Worm (Caenorhabditis elegans) whole organism, late embryonic: ENCODE measurements around the gene F53F4.2.

Source experiments
- C08G9.2 ChIP-seq: sonication (generic microtip); optimal IDR thresholded peaks from 2 replicates; lab custom pipeline; 2016; ENCODE audit warnings: mild to moderate bottlenecking, missing genetic modification characterization, moderate library complexity, missing compliant biosample characterization
- C38D4.7 ChIP-seq: fragments of 200-800 bp; sonication (Bioruptor generic); optimal IDR thresholded peaks from 2 replicates; lab custom pipeline; 2018; ENCODE audit warnings: mild to moderate bottlenecking, missing genetic modification characterization, moderate library complexity, missing compliant biosample characterization
- F13H6.1 ChIP-seq: sonication (generic microtip); optimal IDR thresholded peaks from 2 replicates; lab custom pipeline; 2016; ENCODE audit warnings: missing genetic modification characterization, missing compliant biosample characterization
- ahr-1 ChIP-seq: sonication (generic microtip); optimal IDR thresholded peaks from 2 replicates; lab custom pipeline; 2016; ENCODE audit warnings: missing genetic modification characterization, missing compliant biosample characterization
- ama-1 ChIP-seq: fragments of 150-350 bp; optimal IDR thresholded peaks from 2 replicates; lab custom pipeline; 2014
- ceh-14 ChIP-seq: sonication (generic microtip); optimal IDR thresholded peaks from 2 replicates; lab custom pipeline; 2016; ENCODE audit warnings: missing genotype, missing genetic modification characterization, missing compliant biosample characterization
- ceh-18 ChIP-seq: sonication (generic microtip); optimal IDR thresholded peaks from 2 replicates; lab custom pipeline; 2016; ENCODE audit warnings: missing genetic modification characterization, missing compliant biosample characterization
- ceh-19 ChIP-seq: fragments of 200-800 bp; sonication (Bioruptor generic); optimal IDR thresholded peaks from 2 replicates; lab custom pipeline; 2018; ENCODE audit warnings: mild to moderate bottlenecking, missing genetic modification characterization, missing compliant biosample characterization
- ceh-2 ChIP-seq: sonication (generic microtip); optimal IDR thresholded peaks from 2 replicates; lab custom pipeline; 2016; ENCODE audit warnings: missing genotype, missing genetic modification characterization, missing compliant biosample characterization
- ceh-22 ChIP-seq: sonication (generic microtip); optimal IDR thresholded peaks from 2 replicates; lab custom pipeline; 2017; ENCODE audit warnings: missing biosample characterization, missing genetic modification characterization
- ceh-24 ChIP-seq: sonication (generic microtip); optimal IDR thresholded peaks from 2 replicates; lab custom pipeline; 2016; ENCODE audit warnings: mild to moderate bottlenecking, missing genetic modification characterization, missing compliant biosample characterization
- ceh-30 ChIP-seq: fragments of 150-350 bp; optimal IDR thresholded peaks from 2 replicates; lab custom pipeline; 2014; ENCODE audit warnings: missing biosample characterization, missing genetic modification characterization
- ceh-31 ChIP-seq: sonication (generic microtip); optimal IDR thresholded peaks from 2 replicates; lab custom pipeline; 2016; ENCODE audit warnings: missing genetic modification characterization, missing compliant biosample characterization
- ceh-34 ChIP-seq: sonication (generic microtip); optimal IDR thresholded peaks from 2 replicates; lab custom pipeline; 2016; ENCODE audit warnings: mild to moderate bottlenecking, missing genetic modification characterization, missing compliant biosample characterization
- ceh-48 ChIP-seq: sonication (generic microtip); optimal IDR thresholded peaks from 2 replicates; lab custom pipeline; 2016; ENCODE audit warnings: missing genetic modification characterization, inconsistent platforms, missing compliant biosample characterization
- ceh-6 ChIP-seq: fragments of 200-800 bp; sonication (Bioruptor generic); optimal IDR thresholded peaks from 2 replicates; lab custom pipeline; 2018; ENCODE audit warnings: mild to moderate bottlenecking, missing genetic modification characterization, missing compliant biosample characterization
- che-1 ChIP-seq: sonication (generic microtip); optimal IDR thresholded peaks from 2 replicates; lab custom pipeline; 2016; ENCODE audit warnings: mild to moderate bottlenecking, missing genetic modification characterization, missing compliant biosample characterization
- dmd-4 ChIP-seq: sonication (generic microtip); optimal IDR thresholded peaks from 2 replicates; lab custom pipeline; 2016; ENCODE audit warnings: borderline replicate concordance, missing genetic modification characterization, missing compliant biosample characterization
- dve-1 ChIP-seq: sonication (generic microtip); optimal IDR thresholded peaks from 2 replicates; lab custom pipeline; 2017; ENCODE audit warnings: antibody characterized with exemption, mild to moderate bottlenecking, missing genetic modification characterization, missing compliant biosample characterization
- elt-2 ChIP-seq: sonication (generic microtip); optimal IDR thresholded peaks from 2 replicates; lab custom pipeline; 2016; ENCODE audit warnings: missing genetic modification reagents, missing genetic modification characterization, missing compliant biosample characterization
- ets-4 ChIP-seq: sonication (generic microtip); optimal IDR thresholded peaks from 2 replicates; lab custom pipeline; 2016; ENCODE audit warnings: missing genetic modification characterization, missing compliant biosample characterization
- eyg-1 ChIP-seq: sonication (generic microtip); optimal IDR thresholded peaks from 2 replicates; lab custom pipeline; 2016; ENCODE audit warnings: missing genotype, missing genetic modification characterization, missing compliant biosample characterization
- fax-1 ChIP-seq: sonication (generic microtip); optimal IDR thresholded peaks from 2 replicates; lab custom pipeline; 2016; ENCODE audit warnings: missing genotype, missing genetic modification characterization, missing compliant biosample characterization
- fkh-10 ChIP-seq: fragments of 150-350 bp; optimal IDR thresholded peaks from 2 replicates; lab custom pipeline; 2014; ENCODE audit warnings: missing biosample characterization, missing genetic modification reagents, missing genetic modification characterization
- fkh-6 ChIP-seq: sonication (generic microtip); optimal IDR thresholded peaks from 2 replicates; lab custom pipeline; 2016; ENCODE audit warnings: missing genetic modification characterization, missing compliant biosample characterization
- gmeb-2 ChIP-seq: sonication (generic microtip); optimal IDR thresholded peaks from 2 replicates; lab custom pipeline; 2016; ENCODE audit warnings: missing genetic modification characterization, inconsistent platforms, missing compliant biosample characterization
- hlh-13 ChIP-seq: fragments of 200-800 bp; sonication (Bioruptor generic); optimal IDR thresholded peaks from 2 replicates; lab custom pipeline; 2018; ENCODE audit warnings: mild to moderate bottlenecking, missing genetic modification characterization, missing compliant biosample characterization
- hlh-15 ChIP-seq: sonication (generic microtip); optimal IDR thresholded peaks from 2 replicates; lab custom pipeline; 2016; ENCODE audit warnings: missing genetic modification characterization, missing compliant biosample characterization
- hlh-6 ChIP-seq: sonication (generic microtip); optimal IDR thresholded peaks from 2 replicates; lab custom pipeline; 2016; ENCODE audit warnings: missing genotype, missing genetic modification characterization, missing compliant biosample characterization
- hlh-8 ChIP-seq: sonication (generic microtip); optimal IDR thresholded peaks from 2 replicates; lab custom pipeline; 2016; ENCODE audit warnings: missing genotype, missing genetic modification characterization, missing compliant biosample characterization
- lim-6 ChIP-seq: sonication (generic microtip); optimal IDR thresholded peaks from 2 replicates; lab custom pipeline; 2016; ENCODE audit warnings: missing genetic modification characterization, missing compliant biosample characterization
- lin-11 ChIP-seq: fragments of 200-800 bp; sonication (Bioruptor generic); optimal IDR thresholded peaks from 2 replicates; lab custom pipeline; 2018; ENCODE audit warnings: mild to moderate bottlenecking, missing genetic modification characterization, missing compliant biosample characterization
- mec-3 ChIP-seq: sonication (generic microtip); optimal IDR thresholded peaks from 2 replicates; lab custom pipeline; 2016; ENCODE audit warnings: borderline replicate concordance, missing genetic modification characterization, missing compliant biosample characterization
- nfya-1 ChIP-seq: sonication (generic microtip); optimal IDR thresholded peaks from 2 replicates; lab custom pipeline; 2017; ENCODE audit warnings: missing genetic modification characterization, mild to moderate bottlenecking, missing compliant biosample characterization, antibody characterized with exemption, moderate library complexity
- nhr-232 ChIP-seq: sonication (generic microtip); optimal IDR thresholded peaks from 2 replicates; lab custom pipeline; 2016; ENCODE audit warnings: missing genetic modification characterization, missing compliant biosample characterization
- npax-4 ChIP-seq: sonication (generic microtip); optimal IDR thresholded peaks from 2 replicates; lab custom pipeline; 2016; ENCODE audit warnings: missing genetic modification characterization, missing compliant biosample characterization
- odd-2 ChIP-seq: sonication (generic microtip); optimal IDR thresholded peaks from 2 replicates; lab custom pipeline; 2017; ENCODE audit warnings: antibody characterized with exemption, mild to moderate bottlenecking, missing genetic modification characterization, missing compliant biosample characterization
- pag-3 ChIP-seq: sonication (generic microtip); optimal IDR thresholded peaks from 2 replicates; lab custom pipeline; 2016; ENCODE audit warnings: missing compliant biosample characterization, missing genetic modification characterization, borderline replicate concordance
- pha-4 ChIP-seq: fragments of 150-350 bp; optimal IDR thresholded peaks from 2 replicates; lab custom pipeline; 2018; ENCODE audit warnings: missing biosample characterization, missing genetic modification reagents, missing genetic modification characterization
- pqm-1 ChIP-seq: sonication (generic microtip); optimal IDR thresholded peaks from 2 replicates; lab custom pipeline; 2016; ENCODE audit warnings: missing genetic modification characterization, missing compliant biosample characterization
- pros-1 ChIP-seq: fragments of 150-350 bp; optimal IDR thresholded peaks from 2 replicates; lab custom pipeline; 2014; ENCODE audit warnings: missing biosample characterization, missing genetic modification reagents, missing genetic modification characterization
- ref-2 ChIP-seq: sonication (generic microtip); optimal IDR thresholded peaks from 2 replicates; lab custom pipeline; 2016; ENCODE audit warnings: missing genetic modification characterization, missing compliant biosample characterization
- rnt-1 ChIP-seq: sonication (generic microtip); optimal IDR thresholded peaks from 2 replicates; lab custom pipeline; 2016; ENCODE audit warnings: missing genetic modification characterization, missing compliant biosample characterization
- sox-4 ChIP-seq: sonication (generic microtip); optimal IDR thresholded peaks from 2 replicates; lab custom pipeline; 2017; ENCODE audit warnings: mild to moderate bottlenecking, missing genetic modification characterization, inconsistent platforms, missing compliant biosample characterization
- syd-9 ChIP-seq: sonication (generic microtip); optimal IDR thresholded peaks from 2 replicates; lab custom pipeline; 2016; ENCODE audit warnings: mild to moderate bottlenecking, missing genetic modification characterization, moderate library complexity, missing compliant biosample characterization
- tbx-2 ChIP-seq: sonication (generic microtip); optimal IDR thresholded peaks from 2 replicates; lab custom pipeline; 2016; ENCODE audit warnings: missing genetic modification characterization, missing compliant biosample characterization
- tbx-7 ChIP-seq: sonication (generic microtip); optimal IDR thresholded peaks from 2 replicates; lab custom pipeline; 2016; ENCODE audit warnings: missing genotype, missing genetic modification characterization, missing compliant biosample characterization
- ttx-3 ChIP-seq: sonication (generic microtip); optimal IDR thresholded peaks from 2 replicates; lab custom pipeline; 2016; ENCODE audit warnings: missing genetic modification reagents, missing genetic modification characterization, missing compliant biosample characterization
- unc-42 ChIP-seq: sonication (generic microtip); optimal IDR thresholded peaks from 2 replicates; lab custom pipeline; 2016; ENCODE audit warnings: missing genotype, missing genetic modification characterization, missing compliant biosample characterization
- unc-55 ChIP-seq: sonication (generic microtip); optimal IDR thresholded peaks from 2 replicates; lab custom pipeline; 2017; ENCODE audit warnings: missing biosample characterization, missing genetic modification reagents, missing genetic modification characterization
- unc-86 ChIP-seq: sonication (generic microtip); optimal IDR thresholded peaks from 2 replicates; lab custom pipeline; 2016; ENCODE audit warnings: missing genetic modification characterization, missing compliant biosample characterization
- zip-5 ChIP-seq: sonication (generic microtip); optimal IDR thresholded peaks from 2 replicates; lab custom pipeline; 2016; ENCODE audit warnings: missing genetic modification characterization, missing compliant biosample characterization
- ztf-16 ChIP-seq: sonication (generic microtip); optimal IDR thresholded peaks from 2 replicates; lab custom pipeline; 2017; ENCODE audit warnings: missing genetic modification characterization, missing compliant biosample characterization

Gene F53F4.2

DNA sequence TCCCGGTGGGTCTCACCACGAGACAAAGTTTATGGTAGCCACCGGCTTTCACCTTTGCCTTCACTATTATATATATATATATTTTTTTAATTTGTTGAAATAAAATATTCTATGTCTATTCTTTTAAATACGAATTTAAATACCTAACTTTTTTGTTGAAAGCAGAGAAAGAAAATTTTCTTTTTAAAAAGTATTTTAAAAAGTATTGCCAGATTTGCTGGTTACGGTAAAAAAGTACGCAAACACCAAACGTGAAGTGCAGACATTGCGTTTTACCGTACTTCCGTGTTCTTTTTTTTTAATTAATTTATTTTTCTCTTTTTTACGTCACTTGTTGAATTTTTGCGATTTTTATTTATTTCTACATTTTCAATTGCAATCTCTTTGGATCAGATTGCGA, 29.4 kb downstream of the F53F4.2 start, which contains the start of gene C56A3.8:
Gene C56A3.8 (plus strand): TSS at position 301 of the 400 bp plus-strand sequence.
- TF ChIP-seq pag-3, result no peak

DNA sequence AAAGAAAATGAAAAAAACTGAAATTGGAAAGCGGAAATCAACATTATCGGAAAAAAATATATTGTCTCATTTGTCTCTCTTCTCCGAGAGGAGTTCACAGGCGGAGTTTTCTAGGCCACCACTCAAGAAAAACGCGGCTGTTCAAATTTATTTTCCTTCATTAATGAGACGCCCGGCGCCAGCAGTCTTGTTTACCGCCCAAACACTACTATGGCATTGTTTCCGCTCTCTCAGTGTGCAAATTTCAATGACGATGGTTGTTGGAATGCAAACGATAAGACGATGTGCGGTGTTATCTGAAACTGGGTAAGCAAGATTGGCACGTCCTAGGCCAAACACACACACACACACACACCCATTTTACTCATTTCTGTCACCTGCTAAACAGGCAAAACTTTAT, 32.6 kb downstream of the F53F4.2 start, which contains the start of gene cav-2:
Gene cav-2 (plus strand): TSS at position 359 of the 400 bp plus-strand sequence.
- TF ChIP-seq sox-4 (tag; lab: Kevin White, UChicago), result no peak
- TF ChIP-seq ztf-16, result no peak
- no peak for TF ChIP-seq ceh-24 (tag; lab: Kevin White, UChicago)
- TF ChIP-seq hlh-15, result no peak
- peak; percentile 48 for TF ChIP-seq ceh-18 (tag; lab: Kevin White, UChicago)
- TF ChIP-seq ceh-22, result no peak
- TF ChIP-seq dve-1 (tag; lab: Kevin White, UChicago), result peak; percentile 1
- TF ChIP-seq tbx-7 (tag; lab: Kevin White, UChicago), result peak; percentile 86
- TF ChIP-seq elt-2 (tag; lab: Kevin White, UChicago), result peak; percentile 81
- TF ChIP-seq ceh-2 (tag; lab: Kevin White, UChicago), result peak; percentile 91
- TF ChIP-seq pros-1 (tag; lab: Kevin White, UChicago), result no peak
- no peak for TF ChIP-seq lim-6 (tag; lab: Kevin White, UChicago)
- TF ChIP-seq unc-55 (GFP tag; lab: Kevin White, UChicago), result no peak
- peak; percentile 55 for TF ChIP-seq hlh-8 (tag; lab: Kevin White, UChicago)
- TF ChIP-seq ceh-34 (tag; lab: Kevin White, UChicago), result peak; percentile 46
- peak; percentile 26 for TF ChIP-seq nfya-1 (tag; lab: Kevin White, UChicago)
- no peak for TF ChIP-seq ceh-6
- peak; percentile 57 for TF ChIP-seq F13H6.1 (tag; lab: Kevin White, UChicago)
- peak; percentile 83 for TF ChIP-seq ets-4 (tag; lab: Kevin White, UChicago)
- peak; percentile 10 for TF ChIP-seq eyg-1 (tag; lab: Kevin White, UChicago)
- TF ChIP-seq fax-1 (tag; lab: Kevin White, UChicago), result peak; percentile 41
- TF ChIP-seq fkh-10 (GFP tag; lab: Kevin White, UChicago), result no peak
- TF ChIP-seq pqm-1 (tag; lab: Kevin White, UChicago), result peak; percentile 86
- peak; percentile 41 for TF ChIP-seq fkh-6 (tag; lab: Kevin White, UChicago)
- TF ChIP-seq ceh-19 (GFP tag; lab: Kevin White, UChicago), result no peak
- TF ChIP-seq pha-4 (tag; lab: Kevin White, UChicago), result no peak
- peak; percentile 68 for TF ChIP-seq zip-5 (tag; lab: Kevin White, UChicago)
- no peak for TF ChIP-seq lin-11 (tag; lab: Kevin White, UChicago)
- peak; percentile 97 for TF ChIP-seq C08G9.2 (tag; lab: Kevin White, UChicago)
- TF ChIP-seq tbx-2 (tag; lab: Kevin White, UChicago), result peak; percentile 66
- TF ChIP-seq ref-2 (tag; lab: Kevin White, UChicago), result peak; percentile 82
- no peak for TF ChIP-seq ceh-30 (tag; lab: Kevin White, UChicago)
- no peak for TF ChIP-seq hlh-13 (GFP tag; lab: Kevin White, UChicago)
- TF ChIP-seq syd-9, result no peak
- TF ChIP-seq odd-2, result no peak
- TF ChIP-seq nhr-232 (tag; lab: Kevin White, UChicago), result no peak
- no peak for TF ChIP-seq ttx-3 (tag; lab: Kevin White, UChicago)
- TF ChIP-seq unc-42, result peak; percentile 72
- no peak for TF ChIP-seq npax-4 (tag; lab: Kevin White, UChicago)
- TF ChIP-seq che-1 (tag; lab: Kevin White, UChicago), result no peak
- peak; percentile 65 for TF ChIP-seq rnt-1 (tag; lab: Kevin White, UChicago)
- TF ChIP-seq unc-86 (tag; lab: Kevin White, UChicago), result peak; percentile 12
- TF ChIP-seq gmeb-2 (tag; lab: Kevin White, UChicago), result no peak
- no peak for TF ChIP-seq C38D4.7 (GFP tag; lab: Kevin White, UChicago)
- no peak for TF ChIP-seq dmd-4 (tag; lab: Kevin White, UChicago)
- TF ChIP-seq ama-1 (lab: Kevin White, UChicago), result no peak
- peak; percentile 63 for TF ChIP-seq ceh-14
- peak; percentile 80 for TF ChIP-seq mec-3 (tag; lab: Kevin White, UChicago)
- TF ChIP-seq ceh-31, result peak; percentile 89
- TF ChIP-seq ceh-48 (tag; lab: Kevin White, UChicago), result peak; percentile 13
- TF ChIP-seq hlh-6 (tag; lab: Kevin White, UChicago), result no peak
- no peak for TF ChIP-seq ahr-1 (tag; lab: Kevin White, UChicago)
